Worm (Caenorhabditis elegans): ENCODE measurements around the gene pgp-3.

pgp-3 gene

ce11 chrX:11405908-11406307 lies 54.0 kb downstream of the pgp-3 start, which contains the start of gene slo-2:
TSS of gene slo-2 (minus strand) at chrX:11405931.
- TF ChIP-seq unc-62 (GFP tag; optimal IDR thresholded peaks at IDR 0.05 in 1 of 2) (peak in 1 of 2 experiments; percentile 14), unc-62 (tag; optimal IDR thresholded peaks at IDR 0.05) (no peak), rbr-2 (tag; optimal IDR thresholded peaks at IDR 0.05) (no peak), ctbp-1 (GFP tag; IDR thresholded peaks at IDR 0.05) (peak; percentile 59; the same call in 1 of the 2 replicates), ceh-44 (GFP tag; IDR thresholded peaks at IDR 0.05) (no peak), dpl-1 (GFP tag; optimal IDR thresholded peaks at IDR 0.05) (no peak), snpc-4 (tag; optimal IDR thresholded peaks at IDR 0.05) (no peak), spr-1 (tag; optimal IDR thresholded peaks at IDR 0.05) (no peak), ceh-28 (tag; optimal IDR thresholded peaks at IDR 0.05) (no peak), mxl-2 (GFP tag; conservative IDR thresholded peaks at IDR 0.05) (no peak)
